Fruit fly (Drosophila melanogaster) whole organism, embryonic: Measurements from ENCODE around the gene CG43051.

Experiments
- BtbVII ChIP-seq: fragments of 200-800 bp; sonication (Bioruptor generic); optimal IDR thresholded peaks from 3 replicates; lab custom pipeline; 2017; ENCODE audit warnings: missing biosample characterization, mild to moderate bottlenecking, missing genetic modification characterization
- C15 ChIP-seq: fragments of 200-800 bp; sonication (Bioruptor generic); IDR thresholded peaks from 3 replicates; pipeline ENCODE4 v1.3.6; 2022; ENCODE audit warnings: missing biosample characterization, missing genetic modification characterization
- CG10565 ChIP-seq: fragments of 200-800 bp; sonication (Bioruptor generic); optimal IDR thresholded peaks from 3 replicates; lab custom pipeline; 2016; ENCODE audit warnings: missing biosample characterization, mild to moderate bottlenecking, missing genetic modification characterization
- CG11247 ChIP-seq: fragments of 200-800 bp; sonication (Bioruptor generic); IDR thresholded peaks from 2 replicates; pipeline ENCODE4 v1.3.6; 2022; ENCODE audit warnings: missing biosample characterization, missing genetic modification characterization
- CG11696 ChIP-seq: fragments of 200-800 bp; sonication (Bioruptor generic); IDR thresholded peaks from 2 replicates; pipeline ENCODE4 v1.3.6; 2022; ENCODE audit warnings: missing biosample characterization, missing genetic modification characterization
- CG12071 ChIP-seq: fragments of 200-800 bp; sonication (Bioruptor generic); optimal IDR thresholded peaks from 3 replicates; lab custom pipeline; 2018; ENCODE audit warnings: missing biosample characterization, mild to moderate bottlenecking, missing genetic modification characterization
- CG1529 ChIP-seq: fragments of 200-800 bp; sonication (Bioruptor generic); optimal IDR thresholded peaks from 3 replicates; lab custom pipeline; 2018; ENCODE audit warnings: missing biosample characterization, missing genetic modification characterization
- CG16779 ChIP-seq: fragments of 200-800 bp; sonication (Bioruptor generic); IDR thresholded peaks from 2 replicates; pipeline ENCODE4 v1.3.6; 2022; ENCODE audit warnings: missing biosample characterization, missing genetic modification characterization
- CG16863 ChIP-seq: fragments of 200-800 bp; sonication (Bioruptor generic); optimal IDR thresholded peaks from 3 replicates; lab custom pipeline; 2016; ENCODE audit warnings: missing biosample characterization, missing genetic modification characterization
- CG2712 ChIP-seq: fragments of 200-800 bp; optimal IDR thresholded peaks from 3 replicates; lab custom pipeline; 2019; ENCODE audit warnings: missing biosample characterization, mild to moderate bottlenecking, missing genetic modification characterization, moderate library complexity
- CG33557 ChIP-seq: fragments of 200-800 bp; sonication (Bioruptor generic); optimal IDR thresholded peaks from 2 replicates; lab custom pipeline; 2019; ENCODE audit warnings: missing biosample characterization, mild to moderate bottlenecking, missing genetic modification characterization, moderate library complexity
- CG4282 ChIP-seq: fragments of 200-800 bp; sonication (Bioruptor generic); optimal IDR thresholded peaks from 2 replicates; lab custom pipeline; 2016; ENCODE audit warnings: missing biosample characterization, missing genetic modification characterization
- CG6813 ChIP-seq: fragments of 200-800 bp; sonication (Bioruptor generic); optimal IDR thresholded peaks from 2 replicates; lab custom pipeline; 2017; ENCODE audit warnings: missing biosample characterization, missing genetic modification characterization, mild to moderate bottlenecking, moderate library complexity, missing genetic modification reagents
- CG8281 ChIP-seq: fragments of 200-800 bp; sonication (Bioruptor generic); optimal IDR thresholded peaks from 2 replicates; lab custom pipeline; 2018; ENCODE audit warnings: missing biosample characterization, mild to moderate bottlenecking, missing genetic modification characterization, moderate library complexity
- CG8388 ChIP-seq: fragments of 200-800 bp; sonication (Bioruptor generic); optimal IDR thresholded peaks from 2 replicates; lab custom pipeline; 2019; ENCODE audit warnings: missing biosample characterization, mild to moderate bottlenecking, missing genetic modification characterization, moderate library complexity
- Camta ChIP-seq: fragments of 200-800 bp; sonication (Bioruptor generic); optimal IDR thresholded peaks from 2 replicates; lab custom pipeline; 2016; ENCODE audit warnings: missing biosample characterization, missing genetic modification characterization
- Dek ChIP-seq: fragments of 200-800 bp; sonication (Bioruptor generic); optimal IDR thresholded peaks from 3 replicates; lab custom pipeline; 2019; ENCODE audit warnings: missing biosample characterization, mild to moderate bottlenecking, missing genetic modification characterization, moderate library complexity
- Doc2 ChIP-seq: fragments of 200-800 bp; sonication (Bioruptor generic); IDR thresholded peaks from 2 replicates; pipeline ENCODE4 v1.3.6; 2022; ENCODE audit warnings: missing biosample characterization, missing genetic modification characterization
- Eip74EF ChIP-seq, 2 experiments: fragments of 200-800 bp in 1 of 2; fragments of >200 bp in 1 of 2; sonication (Bioruptor generic) in 1 of 2; optimal IDR thresholded peaks; 2 replicates each; lab custom pipeline; 2017 to 2019; ENCODE audit warnings: missing biosample characterization in 2 of 2, missing genetic modification characterization in 2 of 2, mild to moderate bottlenecking in 1 of 2, moderate library complexity in 1 of 2
- Elba2 ChIP-seq: fragments of 200-800 bp; sonication (Bioruptor generic); optimal IDR thresholded peaks from 3 replicates; lab custom pipeline; 2016; ENCODE audit warnings: missing biosample characterization, missing genetic modification characterization
- Fer1 ChIP-seq: fragments of 200-800 bp; sonication (Bioruptor generic); optimal IDR thresholded peaks from 2 replicates; lab custom pipeline; 2017; ENCODE audit warnings: missing biosample characterization, mild to moderate bottlenecking, missing genetic modification characterization
- Oaz ChIP-seq: fragments of 200-800 bp; sonication (Bioruptor generic); IDR thresholded peaks from 2 replicates; pipeline ENCODE4 v1.3.6; 2022; ENCODE audit warnings: missing biosample characterization, missing genetic modification characterization
- Poxn ChIP-seq: fragments of 200-800 bp; sonication (Bioruptor generic); IDR thresholded peaks from 2 replicates; pipeline ENCODE4 v1.3.6; 2022; ENCODE audit warnings: missing biosample characterization, missing genetic modification characterization
- Ptx1 ChIP-seq: fragments of 200-800 bp; sonication (Bioruptor generic); IDR thresholded peaks from 2 replicates; pipeline ENCODE4 v1.3.6; 2022; ENCODE audit warnings: missing biosample characterization, missing genetic modification characterization
- Side ChIP-seq: fragments of 200-800 bp; sonication (Bioruptor generic); optimal IDR thresholded peaks from 2 replicates; lab custom pipeline; 2016; ENCODE audit warnings: missing biosample characterization, missing genetic modification characterization
- Ssrp ChIP-seq: fragments of 200-800 bp; sonication (Bioruptor generic); optimal IDR thresholded peaks from 2 replicates; lab custom pipeline; 2018; ENCODE audit warnings: missing biosample characterization, mild to moderate bottlenecking, missing genetic modification characterization, moderate library complexity
- Tbp ChIP-seq: fragments of >200 bp; optimal IDR thresholded peaks from 2 replicates; lab custom pipeline; 2018; ENCODE audit warnings: missing biosample characterization, missing genetic modification characterization
- al ChIP-seq: fragments of 200-800 bp; sonication (Bioruptor generic); IDR thresholded peaks from 2 replicates; pipeline ENCODE4 v1.3.6; 2022; ENCODE audit warnings: missing biosample characterization, missing genetic modification characterization
- cas ChIP-seq: fragments of 200-800 bp; sonication (Bioruptor generic); IDR thresholded peaks from 2 replicates; pipeline ENCODE4 v1.3.6; 2022; ENCODE audit warnings: missing biosample characterization, missing genetic modification characterization
- chinmo ChIP-seq: fragments of 200-800 bp; sonication (Bioruptor generic); IDR thresholded peaks from 4 replicates; pipeline ENCODE4 v1.3.6; 2022; ENCODE audit warnings: missing biosample characterization, missing genetic modification characterization; ENCODE audit not compliant: partially characterized antibody
- chm ChIP-seq: fragments of 200-800 bp; sonication (Bioruptor generic); IDR thresholded peaks from 2 replicates; pipeline ENCODE4 v1.3.6; 2022; ENCODE audit warnings: missing biosample characterization, missing genetic modification characterization
- ci ChIP-seq: fragments of 200-800 bp; sonication (Bioruptor generic); IDR thresholded peaks from 3 replicates; pipeline ENCODE4 v1.3.6; 2022; ENCODE audit warnings: missing biosample characterization, missing genetic modification characterization
- crol ChIP-seq: fragments of 200-800 bp; sonication (Bioruptor generic); IDR thresholded peaks from 2 replicates; pipeline ENCODE4 v1.3.6; 2022; ENCODE audit warnings: missing biosample characterization, missing genetic modification characterization
- fd3F ChIP-seq: fragments of 200-800 bp; sonication (Bioruptor generic); optimal IDR thresholded peaks from 2 replicates; lab custom pipeline; 2018; ENCODE audit warnings: missing biosample characterization, mild to moderate bottlenecking, missing genetic modification characterization, moderate library complexity
- ftz-f1 ChIP-seq: fragments of 200-800 bp; sonication (Bioruptor generic); optimal IDR thresholded peaks from 2 replicates; lab custom pipeline; 2016; ENCODE audit warnings: missing biosample characterization, missing genetic modification characterization
- gfzf ChIP-seq: fragments of 200-800 bp; sonication (Bioruptor generic); optimal IDR thresholded peaks from 2 replicates; lab custom pipeline; 2016; ENCODE audit warnings: missing biosample characterization, mild to moderate bottlenecking, missing genetic modification characterization, moderate library complexity
- insv ChIP-seq, 2 experiments: fragments of 200-800 bp; sonication (Bioruptor generic); optimal IDR thresholded peaks; 3 replicates each; lab custom pipeline; 2016 to 2018; ENCODE audit warnings: missing biosample characterization in 2 of 2, missing genetic modification characterization in 2 of 2
- jigr1 ChIP-seq: fragments of 200-800 bp; sonication (Bioruptor generic); IDR thresholded peaks from 3 replicates; pipeline ENCODE4 v1.3.6; 2022; ENCODE audit warnings: missing biosample characterization, missing genetic modification characterization
- jumu ChIP-seq: fragments of 200-800 bp; sonication (Bioruptor generic); optimal IDR thresholded peaks from 3 replicates; lab custom pipeline; 2016; ENCODE audit warnings: missing biosample characterization, missing genetic modification characterization
- knrl ChIP-seq: fragments of 200-800 bp; sonication (Bioruptor generic); IDR thresholded peaks from 3 replicates; pipeline ENCODE4 v1.3.6; 2022; ENCODE audit warnings: missing biosample characterization, missing genetic modification characterization; ENCODE audit not compliant: partially characterized antibody
- pita ChIP-seq: fragments of 200-800 bp; sonication (Bioruptor generic); optimal IDR thresholded peaks from 2 replicates; lab custom pipeline; 2017; ENCODE audit warnings: missing biosample characterization, mild to moderate bottlenecking, missing genetic modification characterization
- run ChIP-seq: fragments of 200-800 bp; sonication (Bioruptor generic); optimal IDR thresholded peaks from 3 replicates; lab custom pipeline; 2018; ENCODE audit warnings: missing biosample characterization, mild to moderate bottlenecking, missing genetic modification characterization
- scrt ChIP-seq: fragments of 200-800 bp; sonication (Bioruptor generic); optimal IDR thresholded peaks from 2 replicates; lab custom pipeline; 2018; ENCODE audit warnings: missing biosample characterization, mild to moderate bottlenecking, missing genetic modification characterization, moderate library complexity
- sens ChIP-seq: fragments of 200-800 bp; sonication (Bioruptor generic); peaks from one replicate; lab custom pipeline; 2016; ENCODE audit warnings: missing biosample characterization, missing genetic modification characterization
- sim ChIP-seq: fragments of 200-800 bp; sonication (Bioruptor generic); IDR thresholded peaks from 2 replicates; pipeline ENCODE4 v1.3.6; 2022; ENCODE audit warnings: missing biosample characterization, missing genetic modification characterization
- sima ChIP-seq: fragments of 200-800 bp; sonication (Bioruptor generic); optimal IDR thresholded peaks from 2 replicates; lab custom pipeline; 2016; ENCODE audit warnings: missing biosample characterization, missing genetic modification characterization
- slou ChIP-seq: fragments of 200-800 bp; sonication (Bioruptor generic); optimal IDR thresholded peaks from 3 replicates; lab custom pipeline; 2016; ENCODE audit warnings: missing biosample characterization, missing genetic modification characterization
- tna ChIP-seq: fragments of 200-800 bp; sonication (Bioruptor generic); IDR thresholded peaks from 2 replicates; pipeline ENCODE4 v1.3.6; 2022; ENCODE audit warnings: missing biosample characterization, missing genetic modification characterization; ENCODE audit not compliant: partially characterized antibody

Gene CG43051

DNA sequence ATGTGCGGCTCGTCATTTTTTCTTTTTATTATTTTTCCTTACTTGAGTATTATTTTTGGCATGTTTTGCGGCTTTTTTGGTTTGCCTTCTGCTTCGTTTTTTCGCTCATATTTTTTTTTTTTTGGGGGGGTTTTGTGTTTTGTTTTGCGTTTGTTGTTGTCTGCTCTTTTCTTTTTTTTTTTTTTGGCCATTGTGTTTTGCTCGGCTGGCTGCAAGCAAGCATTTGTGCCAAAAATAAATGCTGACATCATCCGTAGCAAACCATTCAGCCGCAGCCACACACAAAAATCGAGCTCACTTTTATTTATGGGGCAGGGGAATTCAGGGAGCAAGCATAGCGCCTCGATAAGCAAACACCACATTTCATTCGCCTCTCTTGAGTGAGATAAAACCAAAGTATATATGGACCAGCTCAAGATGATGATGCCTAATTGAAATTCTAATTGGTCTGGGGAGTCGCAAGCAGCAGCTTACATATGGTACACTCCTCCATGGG is 6.2 kb downstream of the CG43051 start (continued):
- TF ChIP-seq chinmo (GFP tag; lab: Robert Waterston, UW), result peak; percentile 90; the same call in 2 of the 4 replicates

dm6 chr2L:12519216-12519615 is 11.5 kb downstream of the CG43051 start:
- TF ChIP-seq run (no peak), Doc2 (no peak), crol (GFP tag; lab: Robert Waterston, UW) (peak; percentile 64), pita (no peak), gfzf (no peak), CG16863 (GFP tag; lab: Kevin White, UChicago) (no peak), sens (GFP tag; lab: Kevin White, UChicago) (no peak), chinmo (GFP tag; lab: Robert Waterston, UW) (0 out of 4 replicates have a peak, but pooled peaks have one; percentile 14), ci (GFP tag; lab: Robert Waterston, UW) (no peak), Oaz (GFP tag; lab: Robert Waterston, UW) (no peak), CG11247 (GFP tag; lab: Robert Waterston, UW) (no peak), CG11696 (GFP tag; lab: Robert Waterston, UW) (no peak)

dm6 chr2L:12520254-12520653 is 12.5 kb downstream of the CG43051 start:
- TF ChIP-seq ci (GFP tag; lab: Robert Waterston, UW) (no peak), Fer1 (GFP tag; lab: Kevin White, UChicago) (no peak), insv (GFP tag; optimal IDR thresholded peaks at IDR 0.05; lab: Kevin White, UChicago) (peak in 1 of 2 experiments; percentile 79), tna (GFP tag; lab: Robert Waterston, UW) (peak; percentile 40; the same call in 1 of the 2 replicates), Elba2 (GFP tag; lab: Kevin White, UChicago) (peak; percentile 68), fd3F (GFP tag; lab: Kevin White, UChicago) (no peak), Ptx1 (GFP tag; lab: Robert Waterston, UW) (no peak), CG2712 (peak; percentile 21), jigr1 (GFP tag; lab: Robert Waterston, UW) (no peak), CG11696 (GFP tag; lab: Robert Waterston, UW) (no peak), sim (GFP tag; lab: Robert Waterston, UW) (no peak), CG8388 (GFP tag; lab: Kevin White, UChicago) (no peak), scrt (GFP tag; lab: Kevin White, UChicago) (no peak), Dek (tag; lab: Kevin White, UChicago) (peak; percentile 38), C15 (GFP tag; lab: Robert Waterston, UW) (no peak), Eip74EF (GFP tag; optimal IDR thresholded peaks at IDR 0.05; lab: Kevin White, UChicago) (peak in 1 of 2 experiments; percentile 39), CG16779 (GFP tag; lab: Robert Waterston, UW) (no peak), Ssrp (no peak), CG12071 (GFP tag; lab: Kevin White, UChicago) (no peak), chm (GFP tag; lab: Robert Waterston, UW) (no peak), CG6813 (GFP tag; lab: Kevin White, UChicago) (no peak), CG4282 (GFP tag; lab: Kevin White, UChicago) (no peak), cas (0 out of 2 replicates have a peak, but pooled peaks have one; percentile 19), Tbp (no peak), Camta (no peak), ftz-f1 (GFP tag; lab: Kevin White, UChicago) (no peak), BtbVII (no peak), CG33557 (GFP tag; lab: Kevin White, UChicago) (no peak), CG1529 (GFP tag; lab: Kevin White, UChicago) (no peak), CG8281 (no peak), sima (GFP tag; lab: Kevin White, UChicago) (no peak), Poxn (no peak), CG10565 (GFP tag; lab: Kevin White, UChicago) (no peak), Side (GFP tag; lab: Kevin White, UChicago) (no peak), slou (GFP tag; lab: Kevin White, UChicago) (no peak), al (GFP tag; lab: Robert Waterston, UW) (no peak), knrl (GFP tag; lab: Robert Waterston, UW) (peak; percentile 92), jumu (GFP tag; lab: Kevin White, UChicago) (no peak)
